Worm (Caenorhabditis elegans): ENCODE results near the gene F17C8.9.

DNA sequence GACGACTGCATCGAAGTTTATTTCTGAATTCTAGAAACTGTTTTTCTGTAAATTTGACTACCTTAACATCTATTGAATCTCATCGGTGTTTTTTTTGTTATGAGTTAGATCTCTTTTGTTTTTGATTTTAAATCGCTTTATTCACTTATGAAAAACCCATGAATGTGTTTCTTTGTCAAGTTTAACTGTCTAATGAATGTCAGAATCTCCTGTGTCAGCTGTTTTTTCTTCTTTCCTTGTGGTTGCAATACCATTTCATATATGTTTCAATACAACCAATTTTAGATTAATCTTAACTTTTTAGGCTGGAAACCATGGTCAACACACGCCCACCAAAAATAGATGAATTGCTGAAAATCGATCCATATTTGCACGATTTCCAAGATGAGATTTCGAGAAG is 39.1 kb upstream of the F17C8.9 start, which contains the start of gene T04A8.7:
- TF ChIP-seq egl-27 (tag; optimal IDR thresholded peaks at IDR 0.05), result no peak
- TF ChIP-seq sox-4 (tag; optimal IDR thresholded peaks at IDR 0.05), result no peak
